Worm (Caenorhabditis elegans) whole organism, dauer: ENCODE results near the gene F43C11.3.

Source experiments
- unc-62 ChIP-seq: sonication (generic microtip); optimal IDR thresholded peaks from 2 replicates; lab custom pipeline; 2017; ENCODE audit warnings: missing biosample characterization, missing genetic modification reagents, missing genetic modification characterization

The F43C11.3 gene

ce11 chrII:2393821-2394220, 40.7 kb downstream of the F43C11.3 start, which contains the start of gene F16G10.11:
Gene F16G10.11 (minus strand): TSS chrII:2393921.
- no peak for TF ChIP-seq unc-62

- no peak for TF ChIP-seq unc-62
These were observed 42.8 kb downstream of the F43C11.3 start, which contains the start of gene F16G10.13 for ce11 chrII:2395864-2396263. Gene F16G10.13 (minus strand): TSS chrII:2395964.

DNA sequence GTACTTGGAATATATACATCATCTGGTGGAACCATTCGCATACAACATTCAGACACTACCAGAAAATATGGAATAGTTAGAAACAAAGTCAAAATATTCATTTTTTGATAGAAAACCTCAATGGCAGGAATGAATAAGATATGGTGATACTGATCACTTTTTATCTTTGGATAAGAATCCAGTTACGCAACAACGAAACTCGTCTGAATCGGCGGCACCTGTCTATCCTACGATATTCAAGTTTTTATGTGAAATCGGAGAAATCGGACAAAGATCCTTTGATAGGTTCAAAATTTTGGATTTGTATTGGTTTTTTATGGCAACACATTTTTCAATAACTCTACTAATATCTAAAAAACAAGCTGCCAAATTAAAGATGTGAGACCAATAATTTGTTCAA, 45.8 kb downstream of the F43C11.3 start, which contains the start of gene F16G10.14:
TSS of gene F16G10.14 (minus strand) at position 101 of the 400 bp plus-strand sequence.
- no peak for TF ChIP-seq unc-62

ce11 chrII:2399810-2400209, 46.7 kb downstream of the F43C11.3 start:
- no peak for TF ChIP-seq unc-62
